Worm (Caenorhabditis elegans): ENCODE data around the gene srx-44.

DNA sequence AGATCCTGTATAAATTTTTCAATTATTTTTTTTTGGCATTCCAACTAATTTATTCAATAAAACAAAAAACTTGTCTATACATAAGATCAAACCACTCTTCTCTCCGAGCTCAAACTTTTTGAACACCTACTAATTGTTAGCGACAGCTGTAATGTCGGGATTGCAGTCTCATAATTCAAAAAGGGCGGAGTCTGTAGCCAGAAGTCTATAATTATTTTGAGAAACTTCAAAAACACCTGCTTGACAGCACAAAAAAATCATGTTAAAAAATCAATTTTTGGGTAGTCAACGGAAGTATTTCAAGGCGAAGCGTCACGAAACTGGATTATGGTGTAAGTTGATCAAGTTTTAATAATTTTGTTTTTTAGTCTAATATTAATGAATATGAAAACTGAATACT, at the start of gene srx-44:
- TF ChIP-seq egl-27 (tag; optimal IDR thresholded peaks at IDR 0.05) (no peak), aly-2 (tag; optimal IDR thresholded peaks at IDR 0.05) (no peak)
